Worm (Caenorhabditis elegans) whole organism, young adult: ENCODE measurements around the gene F11D11.21.

Experiments used
- B0019.2 ChIP-seq: fragments of 200-800 bp; sonication (Bioruptor generic); conservative IDR thresholded peaks from 2 replicates; pipeline ENCODE4 v1.3.6; 2022; ENCODE audit warnings: missing genetic modification reagents, missing genetic modification characterization, missing compliant biosample characterization
- C17E4.6 ChIP-seq: fragments of 200-800 bp; sonication (Bioruptor generic); IDR thresholded peaks from 2 replicates; pipeline ENCODE4 v1.3.6; 2022; ENCODE audit warnings: missing genetic modification reagents, missing genetic modification characterization, missing compliant biosample characterization
- D2030.7 ChIP-seq: fragments of 200-800 bp; sonication (Bioruptor generic); IDR thresholded peaks from 2 replicates; pipeline ENCODE4 v1.3.6; 2022; ENCODE audit warnings: missing genetic modification reagents, missing genetic modification characterization, missing compliant biosample characterization
- F23B12.7 ChIP-seq: sonication (generic microtip); optimal IDR thresholded peaks from 2 replicates; lab custom pipeline; 2017; ENCODE audit warnings: missing genetic modification characterization, mild to moderate bottlenecking, missing compliant biosample characterization, antibody characterized with exemption, moderate library complexity; ENCODE audit not compliant: insufficient read depth
- F52B5.7 ChIP-seq: sonication (generic microtip); optimal IDR thresholded peaks from 2 replicates; lab custom pipeline; 2016; ENCODE audit warnings: mild to moderate bottlenecking, missing genetic modification characterization, missing compliant biosample characterization
- F57A8.1 ChIP-seq: fragments of 200-800 bp; sonication (Bioruptor generic); optimal IDR thresholded peaks from 2 replicates; lab custom pipeline; 2018; ENCODE audit warnings: mild to moderate bottlenecking, missing genetic modification characterization, moderate library complexity, missing compliant biosample characterization
- T07F8.4 ChIP-seq: sonication (generic microtip); optimal IDR thresholded peaks from 2 replicates; lab custom pipeline; 2016; ENCODE audit warnings: mild to moderate bottlenecking, missing genetic modification characterization, moderate library complexity, missing compliant biosample characterization
- Y53F4B.3 ChIP-seq: fragments of 200-800 bp; sonication (Bioruptor generic); IDR thresholded peaks from 2 replicates; pipeline ENCODE4 v1.3.6; 2022; ENCODE audit warnings: missing genetic modification reagents, missing genetic modification characterization, missing compliant biosample characterization
- Y53G8AR.9 ChIP-seq: fragments of 200-800 bp; sonication (Bioruptor generic); conservative IDR thresholded peaks from 2 replicates; pipeline ENCODE4 v1.3.6; 2022; ENCODE audit warnings: missing genetic modification reagents, missing genetic modification characterization, missing compliant biosample characterization
- Y79H2A.3 ChIP-seq: fragments of 200-800 bp; sonication (Bioruptor generic); conservative IDR thresholded peaks from 2 replicates; pipeline ENCODE4 v1.3.6; 2022; ENCODE audit warnings: missing genetic modification reagents, missing genetic modification characterization, missing compliant biosample characterization
- attf-3 ChIP-seq: fragments of 200-800 bp; sonication (Bioruptor generic); conservative IDR thresholded peaks from 2 replicates; pipeline ENCODE4 v1.3.6; 2022; ENCODE audit warnings: missing genetic modification reagents, missing genetic modification characterization, missing compliant biosample characterization
- bed-2 ChIP-seq: fragments of 200-800 bp; sonication (Bioruptor generic); IDR thresholded peaks from 2 replicates; pipeline ENCODE4 v1.3.6; 2022; ENCODE audit warnings: missing genetic modification reagents, missing genetic modification characterization, missing compliant biosample characterization
- ceh-27 ChIP-seq: fragments of 200-800 bp; sonication (Bioruptor generic); optimal IDR thresholded peaks from 2 replicates; lab custom pipeline; 2018; ENCODE audit warnings: mild to moderate bottlenecking, missing genetic modification characterization, moderate library complexity, missing compliant biosample characterization
- ceh-40 ChIP-seq: fragments of 200-800 bp; sonication (Bioruptor generic); IDR thresholded peaks from 2 replicates; pipeline ENCODE4 v1.3.6; 2022; ENCODE audit warnings: missing genetic modification characterization, missing compliant biosample characterization
- ceh-79 ChIP-seq: sonication (generic microtip); optimal IDR thresholded peaks from 2 replicates; lab custom pipeline; 2017; ENCODE audit warnings: mild to moderate bottlenecking, missing genetic modification characterization, missing compliant biosample characterization
- egl-44 ChIP-seq: fragments of 200-800 bp; sonication (Bioruptor generic); IDR thresholded peaks from 2 replicates; pipeline ENCODE4 v1.3.6; 2022; ENCODE audit warnings: missing genetic modification reagents, missing genetic modification characterization, missing compliant biosample characterization
- fkh-3 ChIP-seq: sonication (generic microtip); optimal IDR thresholded peaks from 2 replicates; lab custom pipeline; 2016; ENCODE audit warnings: mild to moderate bottlenecking, missing genetic modification characterization, missing compliant biosample characterization
- madf-3 ChIP-seq: fragments of 200-800 bp; sonication (Bioruptor generic); IDR thresholded peaks from 2 replicates; pipeline ENCODE4 v1.3.6; 2022; ENCODE audit warnings: missing genetic modification reagents, missing genetic modification characterization, missing compliant biosample characterization
- madf-8 ChIP-seq: fragments of 200-800 bp; sonication (Bioruptor generic); conservative IDR thresholded peaks from 2 replicates; pipeline ENCODE4 v1.3.6; 2022; ENCODE audit warnings: missing genetic modification reagents, missing genetic modification characterization, missing compliant biosample characterization
- nfyb-1 ChIP-seq: fragments of 200-800 bp; sonication (Bioruptor generic); IDR thresholded peaks from 2 replicates; pipeline ENCODE4 v1.3.6; 2022; ENCODE audit warnings: missing genetic modification reagents, missing genetic modification characterization, missing compliant biosample characterization
- nhr-179 ChIP-seq: sonication (generic microtip); optimal IDR thresholded peaks from 2 replicates; lab custom pipeline; 2016; ENCODE audit warnings: mild to moderate bottlenecking, missing genetic modification characterization, missing compliant biosample characterization
- nhr-80 ChIP-seq: sonication (generic microtip); optimal IDR thresholded peaks from 2 replicates; lab custom pipeline; 2016; ENCODE audit warnings: missing genetic modification characterization, missing compliant biosample characterization
- sdz-38 ChIP-seq: sonication (generic microtip); optimal IDR thresholded peaks from 2 replicates; lab custom pipeline; 2016; ENCODE audit warnings: missing genotype, missing genetic modification characterization, missing compliant biosample characterization
- snpc-3.4 ChIP-seq: sonication (generic microtip); optimal IDR thresholded peaks from 2 replicates; lab custom pipeline; 2017; ENCODE audit warnings: missing genetic modification characterization, mild to moderate bottlenecking, missing compliant biosample characterization, antibody characterized with exemption, moderate library complexity, missing genotype, missing genetic modification reagents
- sptf-2 ChIP-seq: fragments of 200-800 bp; sonication (Bioruptor generic); optimal IDR thresholded peaks from 2 replicates; lab custom pipeline; 2018; ENCODE audit warnings: mild to moderate bottlenecking, missing genetic modification characterization, missing compliant biosample characterization
- ztf-18 ChIP-seq: sonication (generic microtip); optimal IDR thresholded peaks from 2 replicates; lab custom pipeline; 2016; ENCODE audit warnings: missing genotype, mild to moderate bottlenecking, missing genetic modification characterization, missing compliant biosample characterization
- ztf-28 ChIP-seq: fragments of 200-800 bp; sonication (Bioruptor generic); IDR thresholded peaks from 2 replicates; pipeline ENCODE4 v1.3.6; 2022; ENCODE audit warnings: missing genetic modification reagents, missing genetic modification characterization, missing compliant biosample characterization

The F11D11.21 gene

ce11 chrV:18705319-18706062 is 44.9 kb downstream of the F11D11.21 start (continued):
- TF ChIP-seq Y53G8AR.9 (GFP tag; lab: Robert Waterston, UW), result no peak
- no peak for TF ChIP-seq snpc-3.4 (tag; lab: Kevin White, UChicago)
- no peak for TF ChIP-seq ztf-18 (tag; lab: Kevin White, UChicago)
- TF ChIP-seq ceh-27 (GFP tag; lab: Kevin White, UChicago), result no peak
- TF ChIP-seq nhr-179, result no peak
- no peak for TF ChIP-seq madf-8 (GFP tag; lab: Robert Waterston, UW)
- TF ChIP-seq C17E4.6, result no peak
- TF ChIP-seq F57A8.1 (GFP tag; lab: Kevin White, UChicago), result no peak
- TF ChIP-seq nfyb-1 (GFP tag; lab: Robert Waterston, UW), result no peak
- no peak for TF ChIP-seq T07F8.4 (tag; lab: Kevin White, UChicago)
- TF ChIP-seq Y53F4B.3 (GFP tag; lab: Robert Waterston, UW), result no peak
- TF ChIP-seq egl-44 (GFP tag; lab: Robert Waterston, UW), result no peak
- TF ChIP-seq bed-2 (GFP tag; lab: Robert Waterston, UW), result no peak
- TF ChIP-seq sdz-38 (tag; lab: Kevin White, UChicago), result no peak
- no peak for TF ChIP-seq madf-3 (GFP tag; lab: Robert Waterston, UW)
- no peak for TF ChIP-seq B0019.2 (GFP tag; lab: Robert Waterston, UW)
- TF ChIP-seq Y79H2A.3 (GFP tag; lab: Robert Waterston, UW), result no peak
- no peak for TF ChIP-seq D2030.7 (GFP tag; lab: Robert Waterston, UW)
- no peak for TF ChIP-seq ceh-40
- TF ChIP-seq fkh-3 (tag; lab: Kevin White, UChicago), result no peak
- no peak for TF ChIP-seq F23B12.7
- no peak for TF ChIP-seq ceh-79
- TF ChIP-seq ztf-28 (GFP tag; lab: Robert Waterston, UW), result no peak
- TF ChIP-seq sptf-2 (GFP tag; lab: Kevin White, UChicago), result no peak

- TF ChIP-seq F52B5.7 (tag; lab: Kevin White, UChicago) (no peak), nhr-80 (tag; lab: Kevin White, UChicago) (peak; percentile 78), attf-3 (GFP tag; lab: Robert Waterston, UW) (0 out of 2 replicates have a peak, but pooled peaks have one; percentile 22)
Measured at ce11 chrV:18701306-18701705, 49.0 kb downstream of the F11D11.21 start, which contains the start of gene Y69H2.9. Y69H2.9 (plus strand) TSS chrV:18701538.
